Worm (Caenorhabditis elegans): ENCODE results near the gene apc-11.
A peak's percentile ranks its signal among the peaks of the same experiment; 100 is the strongest.

apc-11 gene

ce11 chrIII:4551963-4552362 is 42.3 kb downstream of the apc-11 start (continued):
- no peak for TF ChIP-seq lsl-1 (GFP tag; optimal IDR thresholded peaks at IDR 0.05)
- no peak for TF ChIP-seq ccch-3 (GFP tag; optimal IDR thresholded peaks at IDR 0.05)
- peak; percentile 87 for TF ChIP-seq dox-1 (GFP tag; IDR thresholded peaks at IDR 0.05)
- peak; percentile 43 for TF ChIP-seq ets-4 (GFP tag; optimal IDR thresholded peaks at IDR 0.05)
- 0 out of 2 replicates have a peak, but pooled peaks have one; percentile 9 for TF ChIP-seq attf-3 (GFP tag; conservative IDR thresholded peaks at IDR 0.05)
- no peak for TF ChIP-seq madf-3 (GFP tag; IDR thresholded peaks at IDR 0.05)
- no peak for TF ChIP-seq Y95B8A.8 (GFP tag; IDR thresholded peaks at IDR 0.05)

DNA sequence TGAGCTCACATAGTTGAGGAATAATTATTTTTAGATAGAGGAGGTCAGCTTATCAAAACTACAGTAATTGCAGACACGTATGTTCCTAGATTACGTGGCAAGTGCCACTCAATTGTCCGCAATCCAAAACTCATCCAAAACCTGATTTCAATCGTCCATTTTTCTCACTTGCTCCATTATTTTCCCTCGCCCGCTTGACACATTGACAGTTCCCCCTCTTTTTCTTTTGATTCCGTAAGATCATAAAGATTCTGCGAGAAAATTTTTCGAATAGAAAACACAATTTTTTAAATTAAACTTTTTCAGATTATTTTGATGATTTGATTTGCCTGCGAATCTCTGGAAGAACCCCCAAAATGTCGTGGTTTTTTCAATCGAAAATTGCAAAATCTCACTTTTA is 45.5 kb downstream of the apc-11 start, which contains the start of gene M88.4:
TSS of gene M88.4 (plus strand) at position 301 of the 400 bp plus-strand sequence.
- TF ChIP-seq B0019.2 (GFP tag; conservative IDR thresholded peaks at IDR 0.05): no peak
- no peak for TF ChIP-seq ceh-58 (GFP tag; IDR thresholded peaks at IDR 0.05)
- TF ChIP-seq zim-3 (tag; optimal IDR thresholded peaks at IDR 0.05): no peak
- TF ChIP-seq lag-1 (GFP tag; IDR thresholded peaks at IDR 0.05): no peak
- no peak for TF ChIP-seq Y53G8AR.9 (GFP tag; conservative IDR thresholded peaks at IDR 0.05)
- no peak for TF ChIP-seq lin-54 (GFP tag; optimal IDR thresholded peaks at IDR 0.05)
- TF ChIP-seq ekl-4 (GFP tag; IDR thresholded peaks at IDR 0.05): no peak
- TF ChIP-seq lin-40 (tag; optimal IDR thresholded peaks at IDR 0.05): no peak
- TF ChIP-seq C17E4.6 (GFP tag; IDR thresholded peaks at IDR 0.05): no peak
- no peak for TF ChIP-seq aptf-3 (GFP tag; IDR thresholded peaks at IDR 0.05)
- TF ChIP-seq F39B2.1 (GFP tag; IDR thresholded peaks at IDR 0.05): no peak
- TF ChIP-seq F57C9.4 (tag; optimal IDR thresholded peaks at IDR 0.05): no peak

DNA sequence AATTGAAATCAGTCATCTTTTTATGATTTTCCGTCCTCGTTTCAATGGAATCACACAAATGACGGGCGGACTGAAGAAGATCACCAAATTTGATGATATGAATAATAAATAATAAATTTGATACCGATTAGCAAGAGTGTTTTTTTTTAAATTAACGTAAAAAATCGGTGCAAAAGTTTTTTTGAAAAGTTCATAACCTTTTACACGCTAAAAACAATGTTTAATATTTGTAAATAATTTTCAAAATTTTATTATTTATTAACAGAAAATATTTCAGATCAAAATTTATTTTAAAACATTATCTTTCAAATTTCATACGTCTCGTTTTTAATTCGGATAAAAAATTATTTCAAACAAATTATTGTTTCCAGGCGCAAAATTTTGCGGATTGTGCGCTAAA is 49.3 kb downstream of the apc-11 start, which contains the start of gene M88.3:
TSS of gene M88.3 (minus strand) at position 101 of the 400 bp plus-strand sequence.
- TF ChIP-seq cebp-1 (GFP tag; IDR thresholded peaks at IDR 0.05): no peak
- no peak for TF ChIP-seq cebp-1 (tag; optimal IDR thresholded peaks at IDR 0.05)
- TF ChIP-seq lsy-27 (tag; optimal IDR thresholded peaks at IDR 0.05; ENCODE audit: borderline replicate concordance, insufficient read depth): no peak
- no peak for TF ChIP-seq ztf-6 (GFP tag; IDR thresholded peaks at IDR 0.05)
- no peak for TF ChIP-seq nhr-80 (tag; optimal IDR thresholded peaks at IDR 0.05)
- TF ChIP-seq sdz-38 (tag; optimal IDR thresholded peaks at IDR 0.05): no peak
- no peak for TF ChIP-seq mel-28 (tag; optimal IDR thresholded peaks at IDR 0.05; ENCODE audit: borderline replicate concordance)
- no peak for TF ChIP-seq F39B2.1 (GFP tag; IDR thresholded peaks at IDR 0.05)
- TF ChIP-seq rpc-1 (optimal IDR thresholded peaks at IDR 0.05): no peak
- TF ChIP-seq rpc-1 (tag; optimal IDR thresholded peaks at IDR 0.05): no peak
- no peak for TF ChIP-seq hrde-1 (tag; optimal IDR thresholded peaks at IDR 0.05; ENCODE audit: borderline replicate concordance)
- no peak for TF ChIP-seq C17E4.6 (GFP tag; IDR thresholded peaks at IDR 0.05)
- no peak for TF ChIP-seq hlh-12 (tag; optimal IDR thresholded peaks at IDR 0.05)
- no peak for TF ChIP-seq bed-2 (GFP tag; IDR thresholded peaks at IDR 0.05)
- no peak for TF ChIP-seq ama-1 (optimal IDR thresholded peaks at IDR 0.05)
- no peak for TF ChIP-seq ama-1 (GFP tag; optimal IDR thresholded peaks at IDR 0.05)
